Fruit fly (Drosophila melanogaster) whole organism, embryonic: ENCODE results near the gene CG8925.
A peak's percentile ranks its signal among the peaks of the same experiment; 100 is the strongest.

Source experiments
- Atf-2 ChIP-seq: fragments of 200-800 bp; sonication (Bioruptor generic); optimal IDR thresholded peaks from 2 replicates; lab custom pipeline; 2016; ENCODE audit warnings: missing biosample characterization, missing genetic modification characterization
- CG10147 ChIP-seq: fragments of 200-800 bp; sonication (Bioruptor generic); optimal IDR thresholded peaks from 2 replicates; lab custom pipeline; 2019; ENCODE audit warnings: missing biosample characterization, mild to moderate bottlenecking, missing genetic modification characterization, moderate library complexity
- CG10209 ChIP-seq: fragments of 200-800 bp; sonication (Bioruptor generic); optimal IDR thresholded peaks from 3 replicates; lab custom pipeline; 2017; ENCODE audit warnings: missing biosample characterization, mild to moderate bottlenecking, missing genetic modification characterization, missing genetic modification reagents
- CG10431 ChIP-seq: fragments of 200-800 bp; sonication (Bioruptor generic); optimal IDR thresholded peaks from 3 replicates; lab custom pipeline; 2018; ENCODE audit warnings: missing biosample characterization, mild to moderate bottlenecking, missing genetic modification characterization
- CG11723 ChIP-seq: fragments of 200-800 bp; sonication (Bioruptor generic); optimal IDR thresholded peaks from 2 replicates; lab custom pipeline; 2017; ENCODE audit warnings: missing biosample characterization, mild to moderate bottlenecking, missing genetic modification characterization
- CG12299 ChIP-seq: fragments of 200-800 bp; sonication (Bioruptor generic); optimal IDR thresholded peaks from 2 replicates; lab custom pipeline; 2018; ENCODE audit warnings: missing biosample characterization, mild to moderate bottlenecking, missing genetic modification characterization
- CG12391 ChIP-seq: fragments of 200-800 bp; sonication (Bioruptor generic); optimal IDR thresholded peaks from 3 replicates; lab custom pipeline; 2018; ENCODE audit warnings: missing biosample characterization, mild to moderate bottlenecking, missing genetic modification characterization, moderate library complexity
- CG1529 ChIP-seq: fragments of 200-800 bp; sonication (Bioruptor generic); optimal IDR thresholded peaks from 3 replicates; lab custom pipeline; 2018; ENCODE audit warnings: missing biosample characterization, missing genetic modification characterization
- CG1647 ChIP-seq: fragments of 200-800 bp; sonication (Bioruptor generic); optimal IDR thresholded peaks from 3 replicates; lab custom pipeline; 2016; ENCODE audit warnings: missing biosample characterization, missing genetic modification characterization
- CG16813 ChIP-seq: fragments of 200-800 bp; sonication (Bioruptor generic); IDR thresholded peaks from 3 replicates; pipeline ENCODE4 v1.3.6; 2022; ENCODE audit warnings: missing biosample characterization, missing genetic modification characterization; ENCODE audit not compliant: partially characterized antibody
- CG18011 ChIP-seq: fragments of 200-800 bp; sonication (Bioruptor generic); optimal IDR thresholded peaks from 2 replicates; lab custom pipeline; 2017; ENCODE audit warnings: missing biosample characterization, missing genetic modification characterization, mild to moderate bottlenecking, moderate library complexity, missing genotype
- CG2116 ChIP-seq: fragments of 200-800 bp; sonication (Bioruptor generic); optimal IDR thresholded peaks from 3 replicates; lab custom pipeline; 2018; ENCODE audit warnings: missing biosample characterization, mild to moderate bottlenecking, missing genetic modification characterization
- CG3847 ChIP-seq: fragments of 200-800 bp; sonication (Bioruptor generic); IDR thresholded peaks from 2 replicates; pipeline ENCODE4 v1.3.6; 2022; ENCODE audit warnings: missing biosample characterization, missing genetic modification characterization
- CG4328 ChIP-seq: fragments of 200-800 bp; sonication (Bioruptor generic); optimal IDR thresholded peaks from 3 replicates; lab custom pipeline; 2017; ENCODE audit warnings: missing biosample characterization, missing genetic modification reagents, missing genetic modification characterization
- CG6272 ChIP-seq: fragments of 200-800 bp; sonication (Bioruptor generic); IDR thresholded peaks from 2 replicates; pipeline ENCODE4 v1.3.6; 2022; ENCODE audit warnings: missing biosample characterization, missing genetic modification characterization
- CG6854 ChIP-seq: fragments of 200-800 bp; sonication (Bioruptor generic); optimal IDR thresholded peaks from 3 replicates; lab custom pipeline; 2017; ENCODE audit warnings: missing biosample characterization, mild to moderate bottlenecking, missing genetic modification characterization
- CoRest ChIP-seq: fragments of 200-800 bp; sonication (Bioruptor generic); optimal IDR thresholded peaks from 3 replicates; lab custom pipeline; 2018; ENCODE audit warnings: missing biosample characterization, mild to moderate bottlenecking, missing genetic modification characterization, moderate library complexity
- D19A ChIP-seq: fragments of 200-800 bp; optimal IDR thresholded peaks from 3 replicates; lab custom pipeline; 2019; ENCODE audit warnings: missing biosample characterization, mild to moderate bottlenecking, missing genetic modification characterization, moderate library complexity
- D19B ChIP-seq: fragments of 200-800 bp; sonication (Bioruptor generic); optimal IDR thresholded peaks from 2 replicates; lab custom pipeline; 2017; ENCODE audit warnings: missing biosample characterization, mild to moderate bottlenecking, missing genetic modification characterization
- Elba2 ChIP-seq: fragments of 200-800 bp; sonication (Bioruptor generic); optimal IDR thresholded peaks from 3 replicates; lab custom pipeline; 2016; ENCODE audit warnings: missing biosample characterization, missing genetic modification characterization
- Gug ChIP-seq: fragments of 200-800 bp; sonication (Bioruptor generic); IDR thresholded peaks from 4 replicates; pipeline ENCODE4 v1.3.6; 2022; ENCODE audit warnings: missing biosample characterization, missing genetic modification characterization
- Hand ChIP-seq: fragments of 200-800 bp; sonication (Bioruptor generic); optimal IDR thresholded peaks from 2 replicates; lab custom pipeline; 2017; ENCODE audit warnings: mild to moderate bottlenecking, missing biosample characterization, missing genetic modification reagents, missing genetic modification characterization
- Hmr ChIP-seq: fragments of 200-800 bp; sonication (Bioruptor generic); optimal IDR thresholded peaks from 3 replicates; lab custom pipeline; 2017; ENCODE audit warnings: mild to moderate bottlenecking, missing biosample characterization, missing genetic modification reagents, missing genetic modification characterization
- Lpt ChIP-seq: fragments of >200 bp; optimal IDR thresholded peaks from 2 replicates; lab custom pipeline; 2018; ENCODE audit warnings: missing biosample characterization, missing genetic modification characterization
- MESR4 ChIP-seq: fragments of 200-800 bp; sonication (Bioruptor generic); optimal IDR thresholded peaks from 2 replicates; lab custom pipeline; 2018; ENCODE audit warnings: missing biosample characterization, mild to moderate bottlenecking, missing genetic modification characterization, moderate library complexity
- Side ChIP-seq: fragments of 200-800 bp; sonication (Bioruptor generic); optimal IDR thresholded peaks from 2 replicates; lab custom pipeline; 2016; ENCODE audit warnings: missing biosample characterization, missing genetic modification characterization
- Stat92E ChIP-seq, 3 experiments: fragments of >200 bp in 2 of 3; fragments of 200-800 bp in 1 of 3; sonication (Bioruptor generic) in 1 of 3; optimal IDR thresholded peaks; 2 replicates each; lab custom pipeline; 2017 to 2019; ENCODE audit warnings: missing biosample characterization in 3 of 3, missing genetic modification characterization in 3 of 3, mild to moderate bottlenecking in 1 of 3, moderate library complexity in 1 of 3
- Xbp1 ChIP-seq: fragments of 200-800 bp; sonication (Bioruptor generic); optimal IDR thresholded peaks from 3 replicates; lab custom pipeline; 2016; ENCODE audit warnings: missing biosample characterization, mild to moderate bottlenecking, missing genetic modification characterization
- Xrp1 ChIP-seq: fragments of 200-800 bp; sonication (Bioruptor generic); IDR thresholded peaks from 2 replicates; pipeline ENCODE4 v1.3.6; 2022; ENCODE audit warnings: missing biosample characterization, missing genetic modification characterization
- ap ChIP-seq: fragments of 200-800 bp; sonication (Bioruptor generic); IDR thresholded peaks from 2 replicates; pipeline ENCODE4 v1.3.6; 2022; ENCODE audit warnings: missing biosample characterization, missing genetic modification characterization
- ato ChIP-seq: fragments of 200-800 bp; sonication (Bioruptor generic); IDR thresholded peaks from 2 replicates; pipeline ENCODE4 v1.3.6; 2022; ENCODE audit warnings: missing biosample characterization, missing genetic modification characterization; ENCODE audit not compliant: partially characterized antibody
- chm ChIP-seq: fragments of 200-800 bp; sonication (Bioruptor generic); IDR thresholded peaks from 2 replicates; pipeline ENCODE4 v1.3.6; 2022; ENCODE audit warnings: missing biosample characterization, missing genetic modification characterization
- chn ChIP-seq: fragments of 200-800 bp; sonication (Bioruptor generic); optimal IDR thresholded peaks from 2 replicates; lab custom pipeline; 2016; ENCODE audit warnings: missing biosample characterization, missing genetic modification characterization
- dmrt99B ChIP-seq: fragments of 200-800 bp; sonication (Bioruptor generic); optimal IDR thresholded peaks from 2 replicates; lab custom pipeline; 2018; ENCODE audit warnings: missing biosample characterization, mild to moderate bottlenecking, missing genetic modification characterization, moderate library complexity
- en ChIP-seq: fragments of 200-800 bp; sonication (Bioruptor generic); optimal IDR thresholded peaks from 2 replicates; lab custom pipeline; 2016; ENCODE audit warnings: missing biosample characterization, missing genetic modification characterization
- gce ChIP-seq: fragments of 200-800 bp; sonication (Bioruptor generic); IDR thresholded peaks from 3 replicates; pipeline ENCODE4 v1.3.6; 2022; ENCODE audit warnings: missing biosample characterization, missing genetic modification characterization
- grn ChIP-seq: fragments of 200-800 bp; sonication (Bioruptor generic); optimal IDR thresholded peaks from 3 replicates; lab custom pipeline; 2017; ENCODE audit warnings: missing biosample characterization, missing genetic modification characterization
- hbn ChIP-seq: fragments of 200-800 bp; sonication (Bioruptor generic); IDR thresholded peaks from 2 replicates; pipeline ENCODE4 v1.3.6; 2022; ENCODE audit warnings: missing biosample characterization, missing genetic modification characterization; ENCODE audit not compliant: partially characterized antibody
- inv ChIP-seq: fragments of 200-800 bp; sonication (Bioruptor generic); IDR thresholded peaks from 2 replicates; pipeline ENCODE4 v1.3.6; 2022; ENCODE audit warnings: missing biosample characterization, missing genetic modification characterization; ENCODE audit not compliant: partially characterized antibody
- lmd ChIP-seq: fragments of 200-800 bp; sonication (Bioruptor generic); IDR thresholded peaks from 2 replicates; pipeline ENCODE4 v1.3.6; 2022; ENCODE audit warnings: missing biosample characterization, missing genetic modification characterization
- nom ChIP-seq: fragments of 200-800 bp; sonication (Bioruptor generic); optimal IDR thresholded peaks from 2 replicates; lab custom pipeline; 2017; ENCODE audit warnings: missing biosample characterization, missing genetic modification characterization, mild to moderate bottlenecking, moderate library complexity, missing genetic modification reagents
- pb ChIP-seq: fragments of 200-800 bp; sonication (Bioruptor generic); optimal IDR thresholded peaks from 3 replicates; lab custom pipeline; 2016; ENCODE audit warnings: missing biosample characterization, missing genetic modification characterization
- phol ChIP-seq: fragments of 200-800 bp; sonication (Bioruptor generic); optimal IDR thresholded peaks from 3 replicates; lab custom pipeline; 2018; ENCODE audit warnings: missing biosample characterization, mild to moderate bottlenecking, missing genetic modification characterization, moderate library complexity
- pnt ChIP-seq: fragments of 200-800 bp; sonication (Bioruptor generic); optimal IDR thresholded peaks from 3 replicates; lab custom pipeline; 2016; ENCODE audit warnings: missing biosample characterization, missing genetic modification characterization
- psq ChIP-seq: fragments of 200-800 bp; sonication (Bioruptor generic); optimal IDR thresholded peaks from 2 replicates; lab custom pipeline; 2017; ENCODE audit warnings: missing biosample characterization, missing genetic modification characterization
- sens ChIP-seq: fragments of 200-800 bp; sonication (Bioruptor generic); peaks from one replicate; lab custom pipeline; 2016; ENCODE audit warnings: missing biosample characterization, missing genetic modification characterization
- seq ChIP-seq: fragments of 200-800 bp; sonication (Bioruptor generic); IDR thresholded peaks from 2 replicates; pipeline ENCODE4 v1.3.6; 2022; ENCODE audit warnings: missing biosample characterization, missing genetic modification characterization
- tin ChIP-seq: fragments of 200-800 bp; sonication (Bioruptor generic); optimal IDR thresholded peaks from 3 replicates; lab custom pipeline; 2016; ENCODE audit warnings: missing biosample characterization, missing genetic modification characterization
- tll ChIP-seq, 2 experiments: fragments of 200-800 bp in 1 of 2; fragments of >200 bp in 1 of 2; sonication (Bioruptor generic) in 1 of 2; optimal IDR thresholded peaks; 2 replicates each; lab custom pipeline; 2017 to 2019; ENCODE audit warnings: missing biosample characterization in 2 of 2, missing genetic modification characterization in 2 of 2, mild to moderate bottlenecking in 1 of 2, moderate library complexity in 1 of 2
- trem ChIP-seq: fragments of 200-800 bp; optimal IDR thresholded peaks from 3 replicates; lab custom pipeline; 2019; ENCODE audit warnings: missing biosample characterization, mild to moderate bottlenecking, missing genetic modification characterization, moderate library complexity
- z ChIP-seq: fragments of 200-800 bp; sonication (Bioruptor generic); IDR thresholded peaks from 3 replicates; pipeline ENCODE4 v1.3.6; 2022; ENCODE audit warnings: missing biosample characterization, missing genetic modification characterization

Gene CG8925

DNA sequence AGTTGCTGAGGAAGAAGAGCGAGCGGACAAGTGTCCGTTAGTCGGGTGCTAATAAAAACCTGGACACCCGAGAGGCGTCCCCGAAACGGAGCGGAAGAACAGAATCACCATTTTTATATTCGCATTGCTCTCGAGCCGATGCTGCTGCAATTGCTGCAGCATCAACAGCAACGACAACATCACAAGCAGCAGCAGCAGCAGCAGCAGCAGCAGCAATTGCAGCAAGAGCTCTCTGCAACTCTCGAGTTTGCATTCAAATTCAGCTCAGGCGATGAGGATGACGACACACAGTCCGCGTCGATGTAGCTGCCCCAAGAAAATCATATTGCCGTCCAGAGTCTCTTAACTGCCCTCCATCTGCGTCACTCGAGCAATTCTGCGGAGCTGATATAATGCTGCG is 34.4 kb downstream of the CG8925 start (continued):
- TF ChIP-seq ato (GFP tag; lab: Robert Waterston, UW) = no peak
- TF ChIP-seq CG10147 (GFP tag; lab: Kevin White, UChicago) = no peak
- no peak for TF ChIP-seq CG12391 (tag; lab: Kevin White, UChicago)
- no peak for TF ChIP-seq CG10209 (GFP tag; lab: Kevin White, UChicago)
- TF ChIP-seq CG1647 (GFP tag; lab: Kevin White, UChicago) = no peak
- TF ChIP-seq Hand (GFP tag; lab: Kevin White, UChicago) = no peak
- TF ChIP-seq pnt (GFP tag; lab: Kevin White, UChicago) = no peak
- TF ChIP-seq psq (GFP tag; lab: Kevin White, UChicago) = no peak
- no peak for TF ChIP-seq Side (GFP tag; lab: Kevin White, UChicago)
- TF ChIP-seq CG2116 = no peak
- no peak for TF ChIP-seq CG6272
- no peak for TF ChIP-seq grn (GFP tag; lab: Kevin White, UChicago)
- no peak for TF ChIP-seq CG12299
- no peak for TF ChIP-seq en
- no peak for TF ChIP-seq pb (GFP tag; lab: Kevin White, UChicago)
- TF ChIP-seq Gug (GFP tag; lab: Robert Waterston, UW) = no peak
- TF ChIP-seq tll (GFP tag; optimal IDR thresholded peaks at IDR 0.05; lab: Kevin White, UChicago) = no peak
- no peak for TF ChIP-seq trem (tag; lab: Kevin White, UChicago)
- TF ChIP-seq seq (GFP tag; lab: Robert Waterston, UW) = peak; percentile 26; the same call in 1 of the 2 replicates
- peak; percentile 61 for TF ChIP-seq sens
- 0 out of 3 replicates have a peak, but pooled peaks have one; percentile 22 for TF ChIP-seq gce
- no peak for TF ChIP-seq CG18011 (GFP tag; lab: Kevin White, UChicago)
- no peak for TF ChIP-seq Xbp1 (GFP tag; lab: Kevin White, UChicago)
- no peak for TF ChIP-seq Atf-2 (GFP tag; lab: Kevin White, UChicago)
- no peak for TF ChIP-seq chn (GFP tag; lab: Kevin White, UChicago)
- TF ChIP-seq CG1529 = no peak
- no peak for TF ChIP-seq CG11723 (GFP tag; lab: Kevin White, UChicago)
- no peak for TF ChIP-seq CG10431 (GFP tag; lab: Kevin White, UChicago)
- no peak for TF ChIP-seq CoRest (tag; lab: Kevin White, UChicago)
- TF ChIP-seq D19A = no peak
- no peak for TF ChIP-seq Lpt (GFP tag; lab: Kevin White, UChicago)
- TF ChIP-seq lmd (GFP tag; lab: Robert Waterston, UW) = 0 out of 2 replicates have a peak, but pooled peaks have one; percentile 22
- TF ChIP-seq CG16813 = no peak
- TF ChIP-seq chm = peak; percentile 60
- no peak for TF ChIP-seq CG4328 (GFP tag; lab: Kevin White, UChicago)
- no peak for TF ChIP-seq Xrp1 (GFP tag; lab: Robert Waterston, UW)
- no peak for TF ChIP-seq ap (GFP tag; lab: Robert Waterston, UW)
- TF ChIP-seq Stat92E (GFP tag; optimal IDR thresholded peaks at IDR 0.05; lab: Kevin White, UChicago) = no peak
- no peak for TF ChIP-seq MESR4 (GFP tag; lab: Kevin White, UChicago)
- TF ChIP-seq tin (GFP tag; lab: Kevin White, UChicago) = no peak
- no peak for TF ChIP-seq phol (tag; lab: Kevin White, UChicago)
- TF ChIP-seq CG3847 (GFP tag; lab: Robert Waterston, UW) = 0 out of 2 replicates have a peak, but pooled peaks have one; percentile 18
- no peak for TF ChIP-seq Elba2 (GFP tag; lab: Kevin White, UChicago)
- TF ChIP-seq D19B (GFP tag; lab: Kevin White, UChicago) = no peak
- no peak for TF ChIP-seq CG6854 (GFP tag; lab: Kevin White, UChicago)
- no peak for TF ChIP-seq inv (GFP tag; lab: Robert Waterston, UW)
- no peak for TF ChIP-seq z
- TF ChIP-seq hbn (GFP tag; lab: Robert Waterston, UW) = no peak
- TF ChIP-seq nom = peak; percentile 73
- TF ChIP-seq Hmr (GFP tag; lab: Kevin White, UChicago) = no peak
- TF ChIP-seq dmrt99B (tag; lab: Kevin White, UChicago) = no peak
